Fruit fly (Drosophila melanogaster) whole organism, embryonic: ENCODE results near the gene Spt20.

ENCODE experiments used
- CG10267 ChIP-seq: fragments of 200-800 bp; sonication (Bioruptor generic); optimal IDR thresholded peaks from 2 replicates; lab custom pipeline; 2018; ENCODE audit warnings: missing biosample characterization, mild to moderate bottlenecking, missing genetic modification characterization, moderate library complexity
- CG10654 ChIP-seq: fragments of 200-800 bp; sonication (Bioruptor generic); optimal IDR thresholded peaks from 2 replicates; lab custom pipeline; 2016; ENCODE audit warnings: missing biosample characterization, missing genetic modification characterization
- CG10979 ChIP-seq: fragments of 200-800 bp; sonication (Bioruptor generic); optimal IDR thresholded peaks from 2 replicates; lab custom pipeline; 2018; ENCODE audit warnings: missing biosample characterization, mild to moderate bottlenecking, missing genetic modification characterization, moderate library complexity
- CG11560 ChIP-seq: fragments of 200-800 bp; sonication (Bioruptor generic); IDR thresholded peaks from 3 replicates; pipeline ENCODE4 v1.3.6; 2022; ENCODE audit warnings: missing biosample characterization, missing genetic modification characterization
- CG12219 ChIP-seq: fragments of 200-800 bp; sonication (Bioruptor generic); optimal IDR thresholded peaks from 3 replicates; lab custom pipeline; 2018; ENCODE audit warnings: missing biosample characterization, mild to moderate bottlenecking, missing genetic modification characterization
- CG12236 ChIP-seq: fragments of 200-800 bp; sonication (Bioruptor generic); optimal IDR thresholded peaks from 2 replicates; lab custom pipeline; 2016; ENCODE audit warnings: missing biosample characterization, missing genetic modification characterization
- CG12744 ChIP-seq: fragments of 200-800 bp; sonication (Bioruptor generic); optimal IDR thresholded peaks from 2 replicates; lab custom pipeline; 2016; ENCODE audit warnings: missing biosample characterization, missing genetic modification characterization
- CG13123 ChIP-seq: fragments of 200-800 bp; sonication (Bioruptor generic); optimal IDR thresholded peaks from 2 replicates; lab custom pipeline; 2016; ENCODE audit warnings: missing biosample characterization, missing genetic modification characterization
- CG14860 ChIP-seq: fragments of 200-800 bp; sonication (Bioruptor generic); IDR thresholded peaks from 3 replicates; pipeline ENCODE4 v1.3.6; 2022; ENCODE audit warnings: missing biosample characterization, missing genetic modification characterization; ENCODE audit not compliant: partially characterized antibody
- CG17385 ChIP-seq: fragments of 200-800 bp; sonication (Bioruptor generic); optimal IDR thresholded peaks from 3 replicates; lab custom pipeline; 2018; ENCODE audit warnings: missing biosample characterization, mild to moderate bottlenecking, missing genetic modification characterization
- CG2678 ChIP-seq: fragments of 200-800 bp; sonication (Bioruptor generic); optimal IDR thresholded peaks from 3 replicates; lab custom pipeline; 2019; ENCODE audit warnings: missing biosample characterization, mild to moderate bottlenecking, missing genetic modification characterization, moderate library complexity
- CG30403 ChIP-seq: fragments of 200-800 bp; sonication (Bioruptor generic); optimal IDR thresholded peaks from 3 replicates; lab custom pipeline; 2016; ENCODE audit warnings: missing biosample characterization, missing genetic modification characterization
- CG30431 ChIP-seq: fragments of 200-800 bp; sonication (Bioruptor generic); optimal IDR thresholded peaks from 2 replicates; lab custom pipeline; 2017; ENCODE audit warnings: missing biosample characterization, missing genetic modification characterization
- CG4282 ChIP-seq: fragments of 200-800 bp; sonication (Bioruptor generic); optimal IDR thresholded peaks from 2 replicates; lab custom pipeline; 2016; ENCODE audit warnings: missing biosample characterization, missing genetic modification characterization
- CG4360 ChIP-seq: fragments of 200-800 bp; sonication (Bioruptor generic); IDR thresholded peaks from 2 replicates; pipeline ENCODE4 v1.3.6; 2022; ENCODE audit warnings: missing biosample characterization, missing genetic modification characterization
- CG6765 ChIP-seq: fragments of 200-800 bp; sonication (Bioruptor generic); optimal IDR thresholded peaks from 3 replicates; lab custom pipeline; 2017; ENCODE audit warnings: missing biosample characterization, mild to moderate bottlenecking, missing genetic modification characterization
- CG7963 ChIP-seq: fragments of 200-800 bp; sonication (Bioruptor generic); IDR thresholded peaks from 3 replicates; pipeline ENCODE4 v1.3.6; 2022; ENCODE audit warnings: missing biosample characterization, missing genetic modification characterization; ENCODE audit not compliant: partially characterized antibody
- CHES-1-like ChIP-seq: fragments of 200-800 bp; sonication (Bioruptor generic); optimal IDR thresholded peaks from 2 replicates; lab custom pipeline; 2016; ENCODE audit warnings: missing biosample characterization, missing genetic modification characterization
- Dbx ChIP-seq: fragments of 200-800 bp; sonication (Bioruptor generic); IDR thresholded peaks from 3 replicates; pipeline ENCODE4 v1.3.6; 2022; ENCODE audit warnings: missing biosample characterization, missing genetic modification characterization
- Dek ChIP-seq: fragments of 200-800 bp; sonication (Bioruptor generic); optimal IDR thresholded peaks from 3 replicates; lab custom pipeline; 2019; ENCODE audit warnings: missing biosample characterization, mild to moderate bottlenecking, missing genetic modification characterization, moderate library complexity
- Dref ChIP-seq: fragments of 200-800 bp; sonication (Bioruptor generic); IDR thresholded peaks from 2 replicates; pipeline ENCODE4 v1.3.6; 2022; ENCODE audit warnings: missing biosample characterization, missing genetic modification characterization
- Eip74EF ChIP-seq, 2 experiments: fragments of 200-800 bp in 1 of 2; fragments of >200 bp in 1 of 2; sonication (Bioruptor generic) in 1 of 2; optimal IDR thresholded peaks; 2 replicates each; lab custom pipeline; 2017 to 2019; ENCODE audit warnings: missing biosample characterization in 2 of 2, missing genetic modification characterization in 2 of 2, mild to moderate bottlenecking in 1 of 2, moderate library complexity in 1 of 2
- HmgD ChIP-seq: fragments of 200-800 bp; sonication (Bioruptor generic); optimal IDR thresholded peaks from 3 replicates; lab custom pipeline; 2016; ENCODE audit warnings: missing biosample characterization, missing genetic modification characterization
- Max ChIP-seq: fragments of 200-800 bp; sonication (Bioruptor generic); optimal IDR thresholded peaks from 2 replicates; lab custom pipeline; 2016; ENCODE audit warnings: missing biosample characterization, mild to moderate bottlenecking, missing genetic modification characterization
- Med ChIP-seq: fragments of 200-800 bp; sonication (Bioruptor generic); peaks from one replicate; lab custom pipeline; 2016; ENCODE audit warnings: missing biosample characterization, missing genetic modification characterization, mild to moderate bottlenecking, inconsistent platforms, moderate library complexity
- Stat92E ChIP-seq, 3 experiments: fragments of >200 bp in 2 of 3; fragments of 200-800 bp in 1 of 3; sonication (Bioruptor generic) in 1 of 3; optimal IDR thresholded peaks; 2 replicates each; lab custom pipeline; 2017 to 2019; ENCODE audit warnings: missing biosample characterization in 3 of 3, missing genetic modification characterization in 3 of 3, mild to moderate bottlenecking in 1 of 3, moderate library complexity in 1 of 3
- YL-1 ChIP-seq: fragments of 200-800 bp; sonication (Bioruptor generic); optimal IDR thresholded peaks from 3 replicates; lab custom pipeline; 2017; ENCODE audit warnings: missing biosample characterization, mild to moderate bottlenecking, missing genetic modification characterization
- bcd ChIP-seq: fragments of 200-800 bp; sonication (Bioruptor generic); optimal IDR thresholded peaks from 2 replicates; lab custom pipeline; 2017; ENCODE audit warnings: missing biosample characterization, mild to moderate bottlenecking, missing genetic modification characterization
- crol ChIP-seq: fragments of 200-800 bp; sonication (Bioruptor generic); IDR thresholded peaks from 2 replicates; pipeline ENCODE4 v1.3.6; 2022; ENCODE audit warnings: missing biosample characterization, missing genetic modification characterization
- cwo ChIP-seq: fragments of 200-800 bp; sonication (Bioruptor generic); optimal IDR thresholded peaks from 3 replicates; lab custom pipeline; 2017; ENCODE audit warnings: missing biosample characterization, missing genetic modification characterization, mild to moderate bottlenecking, moderate library complexity, missing genetic modification reagents
- ems ChIP-seq: fragments of 200-800 bp; sonication (Bioruptor generic); optimal IDR thresholded peaks from 3 replicates; lab custom pipeline; 2016; ENCODE audit warnings: missing biosample characterization, missing genetic modification characterization
- ftz-f1 ChIP-seq: fragments of 200-800 bp; sonication (Bioruptor generic); optimal IDR thresholded peaks from 2 replicates; lab custom pipeline; 2016; ENCODE audit warnings: missing biosample characterization, missing genetic modification characterization
- h ChIP-seq: fragments of >200 bp; optimal IDR thresholded peaks from 2 replicates; lab custom pipeline; 2017
- her ChIP-seq: fragments of 200-800 bp; sonication (Bioruptor generic); optimal IDR thresholded peaks from 2 replicates; lab custom pipeline; 2016; ENCODE audit warnings: missing biosample characterization, missing genetic modification characterization
- insv ChIP-seq, 2 experiments: fragments of 200-800 bp; sonication (Bioruptor generic); optimal IDR thresholded peaks; 3 replicates each; lab custom pipeline; 2016 to 2018; ENCODE audit warnings: missing biosample characterization in 2 of 2, missing genetic modification characterization in 2 of 2
- inv ChIP-seq: fragments of 200-800 bp; sonication (Bioruptor generic); IDR thresholded peaks from 2 replicates; pipeline ENCODE4 v1.3.6; 2022; ENCODE audit warnings: missing biosample characterization, missing genetic modification characterization; ENCODE audit not compliant: partially characterized antibody
- lilli ChIP-seq: fragments of 200-800 bp; sonication (Bioruptor generic); optimal IDR thresholded peaks from 3 replicates; lab custom pipeline; 2016; ENCODE audit warnings: missing biosample characterization, missing genetic modification characterization
- maf-S ChIP-seq: fragments of 200-800 bp; sonication (Bioruptor generic); optimal IDR thresholded peaks from 2 replicates; lab custom pipeline; 2016; ENCODE audit warnings: missing biosample characterization, missing genetic modification characterization
- nerfin-1 ChIP-seq: fragments of 200-800 bp; sonication (Bioruptor generic); optimal IDR thresholded peaks from 3 replicates; lab custom pipeline; 2019; ENCODE audit warnings: missing biosample characterization, mild to moderate bottlenecking, missing genetic modification characterization, moderate library complexity
- pan ChIP-seq, 4 experiments: fragments of >200 bp in 3 of 4; fragments of 200-800 bp in 1 of 4; sonication (Bioruptor generic) in 1 of 4; optimal IDR thresholded peaks in 3 of 4; IDR thresholded peaks in 1 of 4; 2 replicates each; pipeline versions ENCODE4 v1.3.6 to Lab custom; 2017 to 2022; ENCODE audit warnings: missing biosample characterization in 2 of 4, missing genetic modification characterization in 2 of 4, mixed read lengths in 1 of 4
- prd ChIP-seq, 3 experiments: fragments of >200 bp in 2 of 3; fragments of 200-800 bp in 1 of 3; sonication (Bioruptor generic) in 1 of 3; optimal IDR thresholded peaks in 2 of 3; IDR thresholded peaks in 1 of 3; 2 replicates in 2 of 3; 3 replicates in 1 of 3; pipeline versions ENCODE4 v1.3.6 to Lab custom; 2017 to 2022; ENCODE audit warnings: missing biosample characterization in 1 of 3, missing genetic modification characterization in 1 of 3
- sens ChIP-seq: fragments of 200-800 bp; sonication (Bioruptor generic); peaks from one replicate; lab custom pipeline; 2016; ENCODE audit warnings: missing biosample characterization, missing genetic modification characterization
- sna ChIP-seq: fragments of 200-800 bp; sonication (Bioruptor generic); IDR thresholded peaks from 2 replicates; pipeline ENCODE4 v1.3.6; 2022; ENCODE audit warnings: missing biosample characterization, missing genetic modification characterization; ENCODE audit not compliant: partially characterized antibody
- stc ChIP-seq: fragments of 200-800 bp; sonication (Bioruptor generic); IDR thresholded peaks from 2 replicates; pipeline ENCODE4 v1.3.6; 2022; ENCODE audit warnings: missing biosample characterization, missing genetic modification characterization
- twi ChIP-seq: fragments of 200-800 bp; optimal IDR thresholded peaks from 2 replicates; lab custom pipeline; 2019; ENCODE audit warnings: missing biosample characterization, mild to moderate bottlenecking, missing genetic modification characterization, moderate library complexity
- vvl ChIP-seq: fragments of 200-800 bp; sonication (Bioruptor generic); IDR thresholded peaks from 2 replicates; pipeline ENCODE4 v1.3.6; 2022; ENCODE audit warnings: missing biosample characterization, missing genetic modification characterization
- zen2 ChIP-seq: fragments of 200-800 bp; sonication (Bioruptor generic); IDR thresholded peaks from 3 replicates; pipeline ENCODE4 v1.3.6; 2022; ENCODE audit warnings: missing biosample characterization, missing genetic modification characterization; ENCODE audit not compliant: partially characterized antibody
- zfh2 ChIP-seq: fragments of 200-800 bp; sonication (Bioruptor generic); optimal IDR thresholded peaks from 2 replicates; lab custom pipeline; 2016; ENCODE audit warnings: missing biosample characterization, missing genetic modification characterization

Gene Spt20

dm6 chr3L:13497720-13498355, 4.7 kb upstream of the Spt20 start (continued):
- no peak for TF ChIP-seq cwo (GFP tag; lab: Kevin White, UChicago)
- TF ChIP-seq ems (GFP tag; lab: Kevin White, UChicago), result no peak
- no peak for TF ChIP-seq CG13123
- no peak for TF ChIP-seq CG6765 (GFP tag; lab: Kevin White, UChicago)
- TF ChIP-seq CG12744 (GFP tag; lab: Kevin White, UChicago), result no peak
- TF ChIP-seq Stat92E (GFP tag; optimal IDR thresholded peaks at IDR 0.05; lab: Kevin White, UChicago), result no peak
- peak; percentile 75 for TF ChIP-seq Med
- no peak for TF ChIP-seq zfh2 (GFP tag; lab: Kevin White, UChicago)
- TF ChIP-seq nerfin-1 (tag; lab: Kevin White, UChicago), result no peak
- TF ChIP-seq crol (GFP tag; lab: Robert Waterston, UW), result peak; percentile 44; the same call in 1 of the 2 replicates
- no peak for TF ChIP-seq CG10267 (tag; lab: Kevin White, UChicago)
- no peak for TF ChIP-seq Max (GFP tag; lab: Kevin White, UChicago)
- no peak for TF ChIP-seq CHES-1-like (GFP tag; lab: Kevin White, UChicago)
- no peak for TF ChIP-seq CG30431 (GFP tag; lab: Kevin White, UChicago)
- TF ChIP-seq HmgD (GFP tag; lab: Kevin White, UChicago), result no peak
- TF ChIP-seq maf-S (GFP tag; lab: Kevin White, UChicago), result no peak
- no peak for TF ChIP-seq stc (GFP tag; lab: Robert Waterston, UW)
- no peak for TF ChIP-seq zen2 (GFP tag; lab: Robert Waterston, UW)
- no peak for TF ChIP-seq CG2678 (tag; lab: Kevin White, UChicago)
- no peak for TF ChIP-seq CG11560 (tag; lab: Robert Waterston, UW)
- no peak for TF ChIP-seq her
- TF ChIP-seq inv (GFP tag; lab: Robert Waterston, UW), result no peak
- peak; percentile 5 for TF ChIP-seq CG17385 (GFP tag; lab: Kevin White, UChicago)
- TF ChIP-seq Eip74EF (GFP tag; optimal IDR thresholded peaks at IDR 0.05; lab: Kevin White, UChicago), result peak in 1 of 2 experiments; percentile 18
- TF ChIP-seq sens (GFP tag; lab: Kevin White, UChicago), result peak; percentile 64
- TF ChIP-seq bcd (GFP tag; lab: Kevin White, UChicago), result no peak
- no peak for TF ChIP-seq CG12236 (GFP tag; lab: Kevin White, UChicago)
- TF ChIP-seq CG10979 (tag; lab: Kevin White, UChicago), result no peak
- TF ChIP-seq CG4282 (GFP tag; lab: Kevin White, UChicago), result no peak
- TF ChIP-seq vvl (GFP tag; lab: Robert Waterston, UW), result peak; percentile 43; the same call in 1 of the 2 replicates
- no peak for TF ChIP-seq h (lab: Kevin White, UChicago)
- no peak for TF ChIP-seq CG14860
- TF ChIP-seq Dref (GFP tag; lab: Robert Waterston, UW), result no peak
- TF ChIP-seq Dbx (GFP tag; lab: Robert Waterston, UW), result no peak
- no peak for TF ChIP-seq twi (tag; lab: Kevin White, UChicago)
- TF ChIP-seq Dek (tag; lab: Kevin White, UChicago), result no peak
- TF ChIP-seq YL-1, result no peak
- no peak for TF ChIP-seq CG7963 (GFP tag; lab: Robert Waterston, UW)
- TF ChIP-seq CG12219 (GFP tag; lab: Kevin White, UChicago), result no peak
- TF ChIP-seq CG10654 (GFP tag; lab: Kevin White, UChicago), result no peak
- no peak for TF ChIP-seq pan (optimal IDR thresholded peaks at IDR 0.05; lab: Kevin White, UChicago)
- TF ChIP-seq pan (GFP tag; optimal IDR thresholded peaks at IDR 0.05 in 1 of 2, IDR thresholded peaks at IDR 0.05 in 1 of 2), result no peak
- no peak for TF ChIP-seq ftz-f1 (GFP tag; lab: Kevin White, UChicago)
- TF ChIP-seq CG4360 (GFP tag; lab: Robert Waterston, UW), result peak; percentile 47; the same call in 1 of the 2 replicates
- no peak for TF ChIP-seq insv (GFP tag; optimal IDR thresholded peaks at IDR 0.05; lab: Kevin White, UChicago)
- no peak for TF ChIP-seq prd (optimal IDR thresholded peaks at IDR 0.05; lab: Kevin White, UChicago)
- no peak for TF ChIP-seq prd (GFP tag; IDR thresholded peaks at IDR 0.05; lab: Robert Waterston, UW)
- no peak for TF ChIP-seq lilli (GFP tag; lab: Kevin White, UChicago)
- no peak for TF ChIP-seq CG30403 (GFP tag; lab: Kevin White, UChicago)
- TF ChIP-seq sna (GFP tag; lab: Robert Waterston, UW), result no peak
